Worm (Caenorhabditis elegans) whole organism, young adult: ENCODE data around the gene col-98.

ENCODE experiments used
- F23B12.7 ChIP-seq: sonication (generic microtip); optimal IDR thresholded peaks from 2 replicates; lab custom pipeline; 2017; ENCODE audit warnings: missing genetic modification characterization, mild to moderate bottlenecking, missing compliant biosample characterization, antibody characterized with exemption, moderate library complexity; ENCODE audit not compliant: insufficient read depth
- F49E8.2 ChIP-seq: sonication (generic microtip); optimal IDR thresholded peaks from 3 replicates; lab custom pipeline; 2017; ENCODE audit warnings: missing genetic modification characterization, mild to moderate bottlenecking, missing compliant biosample characterization, antibody characterized with exemption, moderate library complexity; ENCODE audit not compliant: insufficient read depth
- Y56A3A.18 ChIP-seq: fragments of 200-800 bp; sonication (Bioruptor generic); IDR thresholded peaks from 2 replicates; pipeline ENCODE4 v1.3.6; 2022; ENCODE audit warnings: missing genetic modification reagents, missing genetic modification characterization, missing compliant biosample characterization
- dox-1 ChIP-seq: fragments of 200-800 bp; sonication (Bioruptor generic); IDR thresholded peaks from 2 replicates; pipeline ENCODE4 v1.3.6; 2022; ENCODE audit warnings: missing genetic modification reagents, missing genetic modification characterization, missing compliant biosample characterization
- egl-18 ChIP-seq: fragments of 200-800 bp; sonication (Bioruptor generic); IDR thresholded peaks from 2 replicates; pipeline ENCODE4 v1.3.6; 2022; ENCODE audit warnings: missing genetic modification reagents, missing genetic modification characterization, missing compliant biosample characterization
- egrh-3 ChIP-seq: fragments of 200-800 bp; sonication (Bioruptor generic); IDR thresholded peaks from 2 replicates; pipeline ENCODE4 v1.3.6; 2022; ENCODE audit warnings: missing genetic modification reagents, missing genetic modification characterization, missing compliant biosample characterization
- ekl-4 ChIP-seq: fragments of 200-800 bp; sonication (Bioruptor generic); IDR thresholded peaks from 2 replicates; pipeline ENCODE4 v1.3.6; 2022; ENCODE audit warnings: missing genetic modification reagents, missing genetic modification characterization, missing compliant biosample characterization
- fkh-3 ChIP-seq: sonication (generic microtip); optimal IDR thresholded peaks from 2 replicates; lab custom pipeline; 2016; ENCODE audit warnings: mild to moderate bottlenecking, missing genetic modification characterization, missing compliant biosample characterization
- hlh-26 ChIP-seq: fragments of 200-800 bp; sonication (Bioruptor generic); conservative IDR thresholded peaks from 2 replicates; pipeline ENCODE4 v1.3.6; 2022; ENCODE audit warnings: missing genetic modification reagents, missing genetic modification characterization, missing compliant biosample characterization
- pha-4 ChIP-seq: fragments of 150-350 bp; sonication (generic microtip); optimal IDR thresholded peaks from 2 replicates; lab custom pipeline; 2014; ENCODE audit warnings: missing biosample characterization, missing genetic modification reagents, missing genetic modification characterization
- sdz-38 ChIP-seq: sonication (generic microtip); optimal IDR thresholded peaks from 2 replicates; lab custom pipeline; 2016; ENCODE audit warnings: missing genotype, missing genetic modification characterization, missing compliant biosample characterization
- unc-62 ChIP-seq: fragments of 150-350 bp; optimal IDR thresholded peaks from 2 replicates; lab custom pipeline; 2014; ENCODE audit warnings: missing biosample characterization, missing genetic modification reagents, missing genetic modification characterization
- zfh-2 ChIP-seq: fragments of 200-800 bp; sonication (Bioruptor generic); conservative IDR thresholded peaks from 2 replicates; pipeline ENCODE4 v1.3.6; 2022; ENCODE audit warnings: missing genetic modification reagents, missing genetic modification characterization, missing compliant biosample characterization

DNA sequence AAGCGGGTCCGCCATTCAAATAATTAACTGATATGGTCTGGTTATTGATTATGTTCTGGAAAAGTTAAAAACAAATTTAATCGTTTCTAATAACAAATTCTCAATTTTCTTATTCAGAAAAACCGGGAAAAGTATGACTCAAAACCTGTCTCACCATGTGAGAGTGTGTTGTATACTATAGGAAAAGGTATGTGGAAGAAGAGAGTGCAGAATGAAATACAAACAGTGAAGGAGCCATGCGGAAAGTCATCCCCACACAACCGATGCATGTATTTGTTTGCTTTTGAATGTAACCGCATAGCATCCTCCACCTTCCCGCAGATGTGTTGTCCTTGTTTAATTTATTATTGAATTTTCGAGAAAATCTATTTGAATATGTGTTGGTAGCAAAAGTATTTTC lies 18.4 kb upstream of the col-98 start, which contains the start of gene ZK1010.8:
- TF ChIP-seq zfh-2 (GFP tag; lab: Robert Waterston, UW) (no peak), fkh-3 (tag; lab: Kevin White, UChicago) (no peak), ekl-4 (GFP tag; lab: Robert Waterston, UW) (no peak), hlh-26 (GFP tag; lab: Robert Waterston, UW) (no peak), sdz-38 (tag; lab: Kevin White, UChicago) (no peak), unc-62 (no peak), egrh-3 (GFP tag; lab: Robert Waterston, UW) (no peak), F49E8.2 (tag; lab: Kevin White, UChicago) (no peak), pha-4 (tag; lab: Kevin White, UChicago) (no peak), dox-1 (GFP tag; lab: Robert Waterston, UW) (no peak), egl-18 (GFP tag; lab: Robert Waterston, UW) (no peak), F23B12.7 (no peak), Y56A3A.18 (GFP tag; lab: Robert Waterston, UW) (no peak)
